Fruit fly (Drosophila melanogaster) Kc167 (cell line): ENCODE results near the gene sip2.

ENCODE experiments used
- Myc ChIP-seq: fragments of >200 bp; optimal IDR thresholded peaks from 2 replicates; lab custom pipeline; 2017; ENCODE audit warnings: missing external identifiers
- Sin3A ChIP-seq: fragments of >200 bp; optimal IDR thresholded peaks from 2 replicates; lab custom pipeline; 2018; ENCODE audit warnings: missing external identifiers
- h ChIP-seq: fragments of >200 bp; optimal IDR thresholded peaks from 3 replicates; lab custom pipeline; 2018; ENCODE audit warnings: missing external identifiers
- insv ChIP-seq: fragments of >200 bp; optimal IDR thresholded peaks from 3 replicates; lab custom pipeline; 2018; ENCODE audit warnings: missing external identifiers
- psq ChIP-seq: fragments of >200 bp; optimal IDR thresholded peaks from 2 replicates; lab custom pipeline; 2017; ENCODE audit warnings: missing external identifiers
- ttk ChIP-seq: sonication (Bioruptor generic); optimal IDR thresholded peaks from 2 replicates; lab custom pipeline; 2017; ENCODE audit warnings: missing external identifiers

The sip2 gene

dm6 chr2L:6964022-6964434 is at the start of gene sip2, which contains the start of gene Coprox:
Gene sip2, minus strand, starts transcription at chr2L:6964074.
Gene Coprox, plus strand, starts transcription at chr2L:6964421.
- TF ChIP-seq psq (no peak), Myc (lab: Kevin White, UChicago) (no peak), h (no peak), Sin3A (no peak), insv (lab: Kevin White, UChicago) (no peak), ttk (lab: Kevin White, UChicago) (no peak)

dm6 chr2L:7013157-7013556 is 49.3 kb upstream of the sip2 start, which contains the start of gene CG43322:
Gene CG43322, plus strand, starts transcription at chr2L:7013396.
- TF ChIP-seq Sin3A (no peak), Myc (lab: Kevin White, UChicago) (no peak), h (no peak), psq (no peak), ttk (lab: Kevin White, UChicago) (no peak), insv (lab: Kevin White, UChicago) (no peak)

dm6 chr2L:7011962-7012361 is 48.1 kb upstream of the sip2 start, which contains the start of gene CG43321:
Gene CG43321, plus strand, starts transcription at chr2L:7012262.
- TF ChIP-seq psq, result no peak
- TF ChIP-seq Sin3A, result no peak
- TF ChIP-seq insv (lab: Kevin White, UChicago), result no peak
- no peak for TF ChIP-seq Myc (lab: Kevin White, UChicago)
- TF ChIP-seq ttk (lab: Kevin White, UChicago), result no peak
- no peak for TF ChIP-seq h

dm6 chr2L:7010513-7010912 is 46.6 kb upstream of the sip2 start:
- TF ChIP-seq Sin3A, result no peak
- TF ChIP-seq h, result no peak
- no peak for TF ChIP-seq insv (lab: Kevin White, UChicago)
- no peak for TF ChIP-seq psq
- no peak for TF ChIP-seq Myc (lab: Kevin White, UChicago)

dm6 chr2L:7009807-7010470 is 46.1 kb upstream of the sip2 start, which contains the start of gene uif:
Gene uif, minus strand, starts transcription at chr2L:7010359.
- no peak for TF ChIP-seq Myc (lab: Kevin White, UChicago)
- no peak for TF ChIP-seq insv (lab: Kevin White, UChicago)

- TF ChIP-seq ttk (lab: Kevin White, UChicago) (no peak), Myc (lab: Kevin White, UChicago) (no peak), Sin3A (no peak), psq (no peak)
Measured at dm6 chr2L:7007564-7007963, 43.7 kb upstream of the sip2 start.

dm6 chr2L:7005489-7005888 is 41.6 kb upstream of the sip2 start:
- TF ChIP-seq ttk (lab: Kevin White, UChicago), result no peak
- no peak for TF ChIP-seq psq
- TF ChIP-seq Sin3A, result no peak
- TF ChIP-seq Myc (lab: Kevin White, UChicago), result no peak
- no peak for TF ChIP-seq h

- TF ChIP-seq h (no peak), psq (no peak), ttk (lab: Kevin White, UChicago) (no peak)
Measured at dm6 chr2L:7004304-7004703, 40.4 kb upstream of the sip2 start.

- no peak for TF ChIP-seq Sin3A
Measured at dm6 chr2L:6998736-6999135, 34.9 kb upstream of the sip2 start.

dm6 chr2L:6991085-6991484 is 27.2 kb upstream of the sip2 start:
- no peak for TF ChIP-seq Myc (lab: Kevin White, UChicago)
- no peak for TF ChIP-seq insv (lab: Kevin White, UChicago)
- no peak for TF ChIP-seq h
- no peak for TF ChIP-seq psq
- no peak for TF ChIP-seq Sin3A
- TF ChIP-seq ttk (lab: Kevin White, UChicago), result no peak

dm6 chr2L:6971597-6972036 is 7.7 kb upstream of the sip2 start, which contains the start of gene snRNP-U1-70K:
Gene snRNP-U1-70K, minus strand, starts transcription at chr2L:6971737.
- TF ChIP-seq Myc (lab: Kevin White, UChicago), result no peak
- TF ChIP-seq psq, result no peak
- no peak for TF ChIP-seq ttk (lab: Kevin White, UChicago)

dm6 chr2L:6970813-6971212 is 6.9 kb upstream of the sip2 start:
- TF ChIP-seq ttk (lab: Kevin White, UChicago), result peak; percentile 93
- no peak for TF ChIP-seq insv (lab: Kevin White, UChicago)
- no peak for TF ChIP-seq psq
- TF ChIP-seq Sin3A, result no peak
- TF ChIP-seq Myc (lab: Kevin White, UChicago), result no peak

dm6 chr2L:6968013-6968517 is 4.2 kb upstream of the sip2 start:
- TF ChIP-seq insv (lab: Kevin White, UChicago) (no peak), ttk (lab: Kevin White, UChicago) (no peak), h (no peak), Myc (lab: Kevin White, UChicago) (no peak), psq (no peak), Sin3A (no peak)
